Worm (Caenorhabditis elegans) whole organism, L4/young adult: ENCODE data around the gene F21C10.18.

ENCODE experiments used
- W03F9.2 ChIP-seq: fragments of 150-350 bp; optimal IDR thresholded peaks from 2 replicates; lab custom pipeline; 2014; ENCODE audit warnings: missing biosample characterization, missing genetic modification characterization
- dao-5 ChIP-seq: sonication (generic microtip); optimal IDR thresholded peaks from 2 replicates; lab custom pipeline; 2016; ENCODE audit warnings: missing genotype, missing genetic modification characterization, moderate library complexity, missing compliant biosample characterization
- him-1 ChIP-seq: sonication (generic microtip); optimal IDR thresholded peaks from 2 replicates; lab custom pipeline; 2016; ENCODE audit warnings: missing genotype, missing genetic modification reagents, missing genetic modification characterization, missing compliant biosample characterization

ce11 chrV:9094060-9094628 lies 14.2 kb upstream of the F21C10.18 start:
- TF ChIP-seq dao-5 = no peak
- no peak for TF ChIP-seq him-1 (tag; lab: Kevin White, UChicago)
- TF ChIP-seq W03F9.2 (tag; lab: Kevin White, UChicago) = no peak
